Worm (Caenorhabditis elegans): Measurements from ENCODE around the gene acc-3.

- TF ChIP-seq K02D7.2 (tag; optimal IDR thresholded peaks at IDR 0.05) (no peak), C38D4.7 (GFP tag; optimal IDR thresholded peaks at IDR 0.05) (no peak), ceh-14 (tag; optimal IDR thresholded peaks at IDR 0.05) (no peak), ceh-45 (GFP tag; IDR thresholded peaks at IDR 0.05) (no peak), sox-2 (GFP tag; IDR thresholded peaks at IDR 0.05) (no peak), ref-2 (tag; optimal IDR thresholded peaks at IDR 0.05) (no peak), nhr-11 (tag; optimal IDR thresholded peaks at IDR 0.05) (no peak), unc-55 (GFP tag; optimal IDR thresholded peaks at IDR 0.05) (no peak), zip-5 (tag; optimal IDR thresholded peaks at IDR 0.05) (no peak)
Measured at ce11 chrX:4740630-4741029, 13.3 kb upstream of the acc-3 start.

Data from whole organism, late embryonic.